Worm (Caenorhabditis elegans) whole organism, midembryonic: ENCODE results near the gene pap-3.

Source experiments
- T22C8.4 ChIP-seq: fragments of 200-800 bp; sonication (Bioruptor generic); IDR thresholded peaks from 2 replicates; pipeline ENCODE4 v1.3.6; 2022; ENCODE audit warnings: missing genetic modification characterization, missing compliant biosample characterization
- cog-1 ChIP-seq: sonication (generic microtip); optimal IDR thresholded peaks from 2 replicates; lab custom pipeline; 2016; ENCODE audit warnings: missing genetic modification characterization, missing compliant biosample characterization
- flt-1 ChIP-seq: fragments of 200-800 bp; sonication (Bioruptor generic); IDR thresholded peaks from 2 replicates; pipeline ENCODE4 v1.3.6; 2022; ENCODE audit warnings: missing genetic modification characterization, missing compliant biosample characterization
- klf-2 ChIP-seq: fragments of 200-800 bp; sonication (Bioruptor generic); conservative IDR thresholded peaks from 2 replicates; pipeline ENCODE4 v1.3.6; 2022; ENCODE audit warnings: missing genetic modification reagents, missing genetic modification characterization, missing compliant biosample characterization
- med-1 ChIP-seq: sonication (generic microtip); optimal IDR thresholded peaks from 2 replicates; lab custom pipeline; 2017; ENCODE audit warnings: missing genetic modification characterization, mild to moderate bottlenecking, missing compliant biosample characterization, antibody characterized with exemption, missing genetic modification reagents; ENCODE audit not compliant: insufficient read depth
- ref-1 ChIP-seq: fragments of 200-800 bp; sonication (Bioruptor generic); conservative IDR thresholded peaks from 2 replicates; pipeline ENCODE4 v1.3.6; 2022; ENCODE audit warnings: missing genetic modification reagents, missing genetic modification characterization, missing compliant biosample characterization
- tab-1 ChIP-seq: fragments of 200-800 bp; sonication (Bioruptor generic); IDR thresholded peaks from 2 replicates; pipeline ENCODE4 v1.3.6; 2022; ENCODE audit warnings: missing genetic modification characterization, missing compliant biosample characterization
- ztf-23 ChIP-seq: fragments of 200-800 bp; sonication (Bioruptor generic); IDR thresholded peaks from 2 replicates; pipeline ENCODE4 v1.3.6; 2022; ENCODE audit warnings: missing genetic modification reagents, missing genetic modification characterization, missing compliant biosample characterization
- ztf-29 ChIP-seq: fragments of 200-800 bp; sonication (Bioruptor generic); IDR thresholded peaks from 2 replicates; pipeline ENCODE4 v1.3.6; 2022; ENCODE audit warnings: missing genetic modification reagents, missing genetic modification characterization, missing compliant biosample characterization

Gene pap-3

DNA sequence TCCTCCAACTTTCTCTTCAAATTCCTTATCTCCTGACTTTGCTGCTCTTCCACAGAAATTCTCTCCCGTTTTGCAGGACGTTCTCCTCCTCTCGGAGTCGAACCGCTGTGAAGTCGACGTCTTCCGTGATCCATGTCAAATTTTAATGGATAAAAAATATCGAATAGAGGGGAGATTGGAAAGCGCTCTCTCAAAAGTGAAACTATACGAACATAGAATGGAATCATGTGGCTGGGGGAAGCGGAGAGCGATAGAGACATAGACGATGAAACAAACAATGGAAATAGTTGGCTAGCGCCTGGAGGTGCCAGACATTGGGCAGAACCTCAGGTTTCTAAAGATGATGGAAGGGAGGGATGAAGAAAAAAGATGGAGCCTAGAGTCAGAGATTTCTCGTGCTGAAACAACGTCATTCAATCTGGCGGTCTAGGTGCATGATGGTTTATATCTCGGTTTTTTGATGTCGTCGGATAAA, 2.4 kb downstream of the pap-3 start, which contains the start of gene F43G6.8:
Gene F43G6.8, minus strand, starts transcription at position 198 of the 475 bp plus-strand sequence.
- no peak for TF ChIP-seq tab-1 (GFP tag; lab: Robert Waterston, UW)
- no peak for TF ChIP-seq ztf-29 (GFP tag; lab: Robert Waterston, UW)
- no peak for TF ChIP-seq T22C8.4 (GFP tag; lab: Robert Waterston, UW)
- no peak for TF ChIP-seq flt-1 (GFP tag; lab: Robert Waterston, UW)
- no peak for TF ChIP-seq med-1 (GFP tag; lab: Kevin White, UChicago)
- no peak for TF ChIP-seq klf-2 (GFP tag; lab: Robert Waterston, UW)
- TF ChIP-seq cog-1, result no peak
- TF ChIP-seq ztf-23 (GFP tag; lab: Robert Waterston, UW), result no peak
- no peak for TF ChIP-seq ref-1 (GFP tag; lab: Robert Waterston, UW)

ce11 chrII:11811241-11811640, 5.1 kb downstream of the pap-3 start:
- TF ChIP-seq med-1 (GFP tag; lab: Kevin White, UChicago) (no peak), T22C8.4 (GFP tag; lab: Robert Waterston, UW) (no peak), ztf-29 (GFP tag; lab: Robert Waterston, UW) (no peak), cog-1 (no peak), tab-1 (GFP tag; lab: Robert Waterston, UW) (no peak), ref-1 (GFP tag; lab: Robert Waterston, UW) (no peak), ztf-23 (GFP tag; lab: Robert Waterston, UW) (no peak), flt-1 (GFP tag; lab: Robert Waterston, UW) (no peak), klf-2 (GFP tag; lab: Robert Waterston, UW) (no peak)

DNA sequence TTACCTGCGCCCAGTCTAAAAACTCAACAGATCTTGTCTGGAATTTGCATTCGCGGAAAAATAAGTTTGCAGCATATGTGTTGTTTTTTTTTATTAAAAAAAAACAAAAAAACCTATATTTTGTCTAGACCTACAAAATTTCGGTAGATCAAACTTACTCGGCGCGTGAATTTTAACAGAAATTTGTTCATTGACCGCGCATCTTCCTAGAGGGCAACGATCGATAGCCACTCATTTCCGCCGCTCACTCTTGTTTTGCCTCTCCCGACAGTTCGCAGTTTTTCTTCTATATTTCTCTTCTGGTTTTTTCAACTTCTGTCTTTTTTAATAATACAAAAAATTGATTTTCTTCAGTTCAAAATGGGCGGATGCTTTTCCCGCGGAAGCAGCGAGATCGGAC, 5.9 kb downstream of the pap-3 start, which contains the start of gene F43G6.7:
Gene F43G6.7, plus strand, starts transcription at position 355 of the 400 bp plus-strand sequence.
- TF ChIP-seq flt-1 (GFP tag; lab: Robert Waterston, UW) (no peak), med-1 (GFP tag; lab: Kevin White, UChicago) (no peak), cog-1 (no peak), ztf-23 (GFP tag; lab: Robert Waterston, UW) (no peak), ztf-29 (GFP tag; lab: Robert Waterston, UW) (no peak), T22C8.4 (GFP tag; lab: Robert Waterston, UW) (no peak), klf-2 (GFP tag; lab: Robert Waterston, UW) (no peak)

ce11 chrII:11808979-11809378, 7.4 kb downstream of the pap-3 start, which contains the start of gene F43G6.10:
TSS of gene F43G6.10 (plus strand) at chrII:11809349.
- TF ChIP-seq cog-1 (no peak), flt-1 (GFP tag; lab: Robert Waterston, UW) (no peak), T22C8.4 (GFP tag; lab: Robert Waterston, UW) (no peak), ztf-29 (GFP tag; lab: Robert Waterston, UW) (no peak), klf-2 (GFP tag; lab: Robert Waterston, UW) (no peak), tab-1 (GFP tag; lab: Robert Waterston, UW) (no peak), ref-1 (GFP tag; lab: Robert Waterston, UW) (no peak), ztf-23 (GFP tag; lab: Robert Waterston, UW) (no peak), med-1 (GFP tag; lab: Kevin White, UChicago) (no peak)

DNA sequence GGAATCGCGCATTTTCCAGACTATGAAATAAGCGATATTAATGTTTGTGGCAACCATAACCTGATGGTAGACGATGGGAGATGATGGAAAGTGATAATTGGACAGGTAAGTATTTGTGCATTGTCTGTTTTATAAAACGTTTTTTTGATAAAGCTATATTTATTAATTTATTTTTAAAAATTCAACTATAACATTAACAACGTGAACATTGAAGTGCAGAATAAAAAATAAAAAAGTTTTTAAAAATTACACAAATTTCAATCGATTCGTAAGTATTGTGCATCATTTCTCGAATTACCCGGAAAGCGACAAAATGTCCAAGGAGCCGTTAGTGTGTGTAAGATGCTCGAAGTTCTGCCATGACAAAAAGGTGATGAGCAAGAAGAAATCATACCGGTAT, 10.1 kb downstream of the pap-3 start, which contains the start of gene jmjd-1.1:
Gene jmjd-1.1, plus strand, starts transcription at position 301 of the 400 bp plus-strand sequence.
- no peak for TF ChIP-seq tab-1 (GFP tag; lab: Robert Waterston, UW)
- TF ChIP-seq T22C8.4 (GFP tag; lab: Robert Waterston, UW), result no peak
- no peak for TF ChIP-seq med-1 (GFP tag; lab: Kevin White, UChicago)
- TF ChIP-seq klf-2 (GFP tag; lab: Robert Waterston, UW), result no peak
- TF ChIP-seq cog-1, result no peak
- no peak for TF ChIP-seq ztf-23 (GFP tag; lab: Robert Waterston, UW)
- no peak for TF ChIP-seq ref-1 (GFP tag; lab: Robert Waterston, UW)
- no peak for TF ChIP-seq ztf-29 (GFP tag; lab: Robert Waterston, UW)
- no peak for TF ChIP-seq flt-1 (GFP tag; lab: Robert Waterston, UW)

DNA sequence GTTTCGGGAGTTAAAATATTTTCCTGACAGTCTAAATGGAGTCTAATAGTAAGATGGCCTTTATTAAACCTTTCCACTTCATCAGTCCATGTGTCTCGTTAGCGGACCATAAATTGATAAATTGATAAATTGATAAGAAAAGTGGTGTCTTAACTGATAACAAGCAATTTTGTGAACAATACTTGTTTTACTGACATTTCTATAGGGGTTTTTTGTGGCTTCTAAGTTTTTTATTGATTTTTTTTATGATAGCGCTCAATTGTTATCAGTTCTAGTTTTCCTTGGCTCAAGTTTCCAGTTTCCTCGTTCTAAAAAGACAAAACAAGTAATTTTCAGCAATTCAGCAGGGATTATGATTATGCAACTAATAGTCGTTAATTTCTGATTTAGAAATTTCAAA, 13.9 kb downstream of the pap-3 start, which contains the start of gene F43G6.17:
Gene F43G6.17, plus strand, starts transcription at position 301 of the 400 bp plus-strand sequence.
- TF ChIP-seq ref-1 (GFP tag; lab: Robert Waterston, UW), result no peak
- no peak for TF ChIP-seq med-1 (GFP tag; lab: Kevin White, UChicago)
- TF ChIP-seq tab-1 (GFP tag; lab: Robert Waterston, UW), result no peak
- no peak for TF ChIP-seq klf-2 (GFP tag; lab: Robert Waterston, UW)
- no peak for TF ChIP-seq ztf-23 (GFP tag; lab: Robert Waterston, UW)
- no peak for TF ChIP-seq flt-1 (GFP tag; lab: Robert Waterston, UW)
- TF ChIP-seq T22C8.4 (GFP tag; lab: Robert Waterston, UW), result no peak
- TF ChIP-seq ztf-29 (GFP tag; lab: Robert Waterston, UW), result no peak
- TF ChIP-seq cog-1, result no peak

- TF ChIP-seq ref-1 (GFP tag; lab: Robert Waterston, UW) (no peak), klf-2 (GFP tag; lab: Robert Waterston, UW) (no peak), ztf-23 (GFP tag; lab: Robert Waterston, UW) (no peak), tab-1 (GFP tag; lab: Robert Waterston, UW) (no peak), cog-1 (no peak), med-1 (GFP tag; lab: Kevin White, UChicago) (no peak), T22C8.4 (GFP tag; lab: Robert Waterston, UW) (no peak), flt-1 (GFP tag; lab: Robert Waterston, UW) (no peak)
Observed at ce11 chrII:11798737-11799136, 17.6 kb downstream of the pap-3 start, which contains the start of gene hda-5. TSS of gene hda-5 (plus strand) at chrII:11799037.

- TF ChIP-seq cog-1, result no peak
- TF ChIP-seq T22C8.4 (GFP tag; lab: Robert Waterston, UW), result no peak
- TF ChIP-seq med-1 (GFP tag; lab: Kevin White, UChicago), result no peak
- TF ChIP-seq ref-1 (GFP tag; lab: Robert Waterston, UW), result no peak
- TF ChIP-seq ztf-29 (GFP tag; lab: Robert Waterston, UW), result no peak
Observed at ce11 chrII:11797194-11797593, 19.2 kb downstream of the pap-3 start.

ce11 chrII:11794392-11794791, 22.0 kb downstream of the pap-3 start:
- TF ChIP-seq ztf-29 (GFP tag; lab: Robert Waterston, UW), result no peak
